Worm (Caenorhabditis elegans) whole organism, L3 larva: ENCODE results near the gene B0496.1.

Source experiments
- aly-2 ChIP-seq: fragments of 150-350 bp; optimal IDR thresholded peaks from 2 replicates; lab custom pipeline; 2014; ENCODE audit warnings: missing biosample characterization, missing genetic modification characterization
- ama-1 ChIP-seq: fragments of 150-350 bp; optimal IDR thresholded peaks from 2 replicates; lab custom pipeline; 2018
- ceh-16 ChIP-seq: sonication (generic microtip); optimal IDR thresholded peaks from 2 replicates; lab custom pipeline; 2017; ENCODE audit warnings: missing biosample characterization, missing genetic modification characterization
- ceh-28 ChIP-seq: fragments of 150-350 bp; optimal IDR thresholded peaks from 2 replicates; lab custom pipeline; 2014; ENCODE audit warnings: missing biosample characterization, missing genetic modification reagents, missing genetic modification characterization
- elt-2 ChIP-seq: sonication (generic microtip); optimal IDR thresholded peaks from 2 replicates; lab custom pipeline; 2016; ENCODE audit warnings: missing genetic modification reagents, mild to moderate bottlenecking, missing genetic modification characterization, missing compliant biosample characterization
- lin-39 ChIP-seq: fragments of 150-350 bp; optimal IDR thresholded peaks from 2 replicates; lab custom pipeline; 2018; ENCODE audit warnings: missing biosample characterization, missing genetic modification reagents, missing genetic modification characterization
- nhr-23 ChIP-seq: fragments of 150-350 bp; optimal IDR thresholded peaks from 2 replicates; lab custom pipeline; 2014; ENCODE audit warnings: missing biosample characterization, missing genetic modification reagents, missing genetic modification characterization
- pqm-1 ChIP-seq: fragments of 150-350 bp; optimal IDR thresholded peaks from 2 replicates; lab custom pipeline; 2017; ENCODE audit warnings: missing biosample characterization, missing genetic modification characterization, inconsistent platforms
- snpc-4 ChIP-seq: fragments of 150-350 bp; optimal IDR thresholded peaks from 2 replicates; lab custom pipeline; 2014; ENCODE audit warnings: missing biosample characterization, missing genetic modification characterization
- unc-62 ChIP-seq: fragments of 150-350 bp; sonication (generic microtip); optimal IDR thresholded peaks from 4 replicates; lab custom pipeline; 2014; ENCODE audit warnings: missing biosample characterization, missing genetic modification reagents, missing genetic modification characterization
- ztf-11 ChIP-seq: fragments of 150-350 bp; optimal IDR thresholded peaks from 2 replicates; lab custom pipeline; 2014; ENCODE audit warnings: missing biosample characterization, missing genetic modification characterization

DNA sequence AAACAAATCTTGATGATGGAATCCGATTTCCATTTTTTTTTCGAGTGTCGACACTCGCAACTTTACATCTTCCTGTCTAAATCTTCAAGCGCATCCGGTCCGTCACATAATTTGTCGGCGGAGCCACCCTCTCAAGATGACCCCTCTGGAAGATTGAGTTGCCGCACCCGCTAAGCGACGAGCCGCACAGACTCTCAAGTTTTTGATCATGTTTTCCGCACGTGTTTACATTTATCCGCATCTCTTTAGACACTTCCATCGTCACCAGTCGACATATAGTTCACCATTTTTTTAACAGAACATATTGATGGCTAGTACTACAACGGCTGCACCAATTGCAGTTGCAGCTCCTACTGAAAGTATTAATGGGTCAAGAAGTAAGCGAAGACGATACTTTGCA is 45.4 kb downstream of the B0496.1 start, which contains the start of gene F55G1.1:
- no peak for TF ChIP-seq snpc-4
- no peak for TF ChIP-seq unc-62 (GFP tag; lab: Kevin White, UChicago)
- no peak for TF ChIP-seq aly-2
- TF ChIP-seq ama-1 = no peak
- no peak for TF ChIP-seq ztf-11 (tag; lab: Kevin White, UChicago)
- TF ChIP-seq lin-39 = no peak
- TF ChIP-seq nhr-23 = no peak
- no peak for TF ChIP-seq pqm-1 (tag; lab: Kevin White, UChicago)
- TF ChIP-seq ceh-16 = no peak
- no peak for TF ChIP-seq ceh-28
- TF ChIP-seq elt-2 (tag; lab: Kevin White, UChicago) = no peak
